Fruit fly (Drosophila melanogaster) whole organism, embryonic: ENCODE data around the gene CG6790.

Experiments used
- ATbp ChIP-seq: fragments of 200-800 bp; sonication (Bioruptor generic); optimal IDR thresholded peaks from 2 replicates; lab custom pipeline; 2017; ENCODE audit warnings: missing biosample characterization, mild to moderate bottlenecking, missing genetic modification characterization, missing genetic modification reagents
- B-H1 ChIP-seq: fragments of 200-800 bp; sonication (Bioruptor generic); IDR thresholded peaks from 3 replicates; pipeline ENCODE4 v1.3.6; 2022; ENCODE audit warnings: missing biosample characterization, missing genetic modification characterization
- BtbVII ChIP-seq: fragments of 200-800 bp; sonication (Bioruptor generic); optimal IDR thresholded peaks from 3 replicates; lab custom pipeline; 2017; ENCODE audit warnings: missing biosample characterization, mild to moderate bottlenecking, missing genetic modification characterization
- CG10209 ChIP-seq: fragments of 200-800 bp; sonication (Bioruptor generic); optimal IDR thresholded peaks from 3 replicates; lab custom pipeline; 2017; ENCODE audit warnings: missing biosample characterization, mild to moderate bottlenecking, missing genetic modification characterization, missing genetic modification reagents
- CG10274 ChIP-seq: fragments of 200-800 bp; sonication (Bioruptor generic); optimal IDR thresholded peaks from 3 replicates; lab custom pipeline; 2017; ENCODE audit warnings: missing biosample characterization, mild to moderate bottlenecking, missing genetic modification characterization
- CG10431 ChIP-seq: fragments of 200-800 bp; sonication (Bioruptor generic); optimal IDR thresholded peaks from 3 replicates; lab custom pipeline; 2018; ENCODE audit warnings: missing biosample characterization, mild to moderate bottlenecking, missing genetic modification characterization
- CG10462 ChIP-seq: fragments of 200-800 bp; sonication (Bioruptor generic); optimal IDR thresholded peaks from 2 replicates; lab custom pipeline; 2016; ENCODE audit warnings: missing biosample characterization, missing genetic modification characterization
- CG10654 ChIP-seq: fragments of 200-800 bp; sonication (Bioruptor generic); optimal IDR thresholded peaks from 2 replicates; lab custom pipeline; 2016; ENCODE audit warnings: missing biosample characterization, missing genetic modification characterization
- CG11093 ChIP-seq: fragments of 200-800 bp; sonication (Bioruptor generic); IDR thresholded peaks from 3 replicates; pipeline ENCODE4 v1.3.6; 2022; ENCODE audit warnings: missing biosample characterization, missing genetic modification characterization
- CG11398 ChIP-seq: fragments of 200-800 bp; sonication (Bioruptor generic); optimal IDR thresholded peaks from 2 replicates; lab custom pipeline; 2016; ENCODE audit warnings: missing biosample characterization, missing genetic modification characterization
- CG11504 ChIP-seq: fragments of 200-800 bp; sonication (Bioruptor generic); optimal IDR thresholded peaks from 3 replicates; lab custom pipeline; 2019; ENCODE audit warnings: missing biosample characterization, mild to moderate bottlenecking, missing genetic modification characterization, moderate library complexity
- CG11695 ChIP-seq: fragments of 200-800 bp; sonication (Bioruptor generic); IDR thresholded peaks from 3 replicates; pipeline ENCODE4 v1.3.6; 2022; ENCODE audit warnings: missing biosample characterization, missing genetic modification characterization
- CG12744 ChIP-seq: fragments of 200-800 bp; sonication (Bioruptor generic); optimal IDR thresholded peaks from 2 replicates; lab custom pipeline; 2016; ENCODE audit warnings: missing biosample characterization, missing genetic modification characterization
- CG14710 ChIP-seq: fragments of 200-800 bp; sonication (Bioruptor generic); optimal IDR thresholded peaks from 3 replicates; lab custom pipeline; 2019; ENCODE audit warnings: missing biosample characterization, mild to moderate bottlenecking, missing genetic modification characterization, moderate library complexity
- CG15073 ChIP-seq: fragments of 200-800 bp; sonication (Bioruptor generic); optimal IDR thresholded peaks from 2 replicates; lab custom pipeline; 2016; ENCODE audit warnings: missing biosample characterization, missing genetic modification characterization
- CG1529 ChIP-seq: fragments of 200-800 bp; sonication (Bioruptor generic); optimal IDR thresholded peaks from 3 replicates; lab custom pipeline; 2018; ENCODE audit warnings: missing biosample characterization, missing genetic modification characterization
- CG17802 ChIP-seq: fragments of 200-800 bp; sonication (Bioruptor generic); optimal IDR thresholded peaks from 2 replicates; lab custom pipeline; 2018; ENCODE audit warnings: missing biosample characterization, mild to moderate bottlenecking, missing genetic modification characterization, moderate library complexity
- CG18476 ChIP-seq: fragments of 200-800 bp; sonication (Bioruptor generic); optimal IDR thresholded peaks from 2 replicates; lab custom pipeline; 2016; ENCODE audit warnings: missing biosample characterization, mild to moderate bottlenecking, missing genetic modification characterization
- CG18764 ChIP-seq: fragments of 200-800 bp; sonication (Bioruptor generic); optimal IDR thresholded peaks from 3 replicates; lab custom pipeline; 2016; ENCODE audit warnings: missing biosample characterization, missing genetic modification characterization
- CG30020 ChIP-seq: fragments of 200-800 bp; optimal IDR thresholded peaks from 2 replicates; lab custom pipeline; 2019; ENCODE audit warnings: missing biosample characterization, mild to moderate bottlenecking, missing genetic modification characterization, moderate library complexity
- CG4707 ChIP-seq: fragments of 200-800 bp; sonication (Bioruptor generic); optimal IDR thresholded peaks from 2 replicates; lab custom pipeline; 2018; ENCODE audit warnings: missing biosample characterization, mild to moderate bottlenecking, missing genetic modification characterization, moderate library complexity
- CG9932 ChIP-seq: fragments of 200-800 bp; sonication (Bioruptor generic); IDR thresholded peaks from 2 replicates; pipeline ENCODE4 v1.3.6; 2022; ENCODE audit warnings: missing biosample characterization, missing genetic modification characterization
- Camta ChIP-seq: fragments of 200-800 bp; sonication (Bioruptor generic); optimal IDR thresholded peaks from 2 replicates; lab custom pipeline; 2016; ENCODE audit warnings: missing biosample characterization, missing genetic modification characterization
- Drgx ChIP-seq: fragments of 200-800 bp; sonication (Bioruptor generic); IDR thresholded peaks from 2 replicates; pipeline ENCODE4 v1.3.6; 2022; ENCODE audit warnings: missing biosample characterization, missing genetic modification characterization
- ERR ChIP-seq: fragments of 200-800 bp; sonication (Bioruptor generic); optimal IDR thresholded peaks from 2 replicates; lab custom pipeline; 2016; ENCODE audit warnings: missing biosample characterization, missing genetic modification characterization
- Hr39 ChIP-seq: fragments of >200 bp; optimal IDR thresholded peaks from 2 replicates; lab custom pipeline; 2017
- Kr ChIP-seq: fragments of 200-800 bp; sonication (Bioruptor generic); optimal IDR thresholded peaks from 2 replicates; lab custom pipeline; 2017; ENCODE audit warnings: missing biosample characterization, mild to moderate bottlenecking, missing genetic modification characterization
- NFAT ChIP-seq: fragments of 200-800 bp; sonication (Bioruptor generic); IDR thresholded peaks from 2 replicates; pipeline ENCODE4 v1.3.6; 2022; ENCODE audit warnings: missing biosample characterization, missing genetic modification characterization
- Spps ChIP-seq: fragments of 200-800 bp; sonication (Bioruptor generic); optimal IDR thresholded peaks from 2 replicates; lab custom pipeline; 2018; ENCODE audit warnings: missing biosample characterization, mild to moderate bottlenecking, missing genetic modification characterization
- Tbp ChIP-seq: fragments of >200 bp; optimal IDR thresholded peaks from 2 replicates; lab custom pipeline; 2018; ENCODE audit warnings: missing biosample characterization, missing genetic modification characterization
- Trl ChIP-seq, 3 experiments: fragments of >200 bp in 2 of 3; fragments of 200-800 bp in 1 of 3; sonication (Bioruptor generic) in 1 of 3; optimal IDR thresholded peaks; 2 replicates in 1 of 3; 3 replicates in 2 of 3; lab custom pipeline; 2016 to 2017; ENCODE audit warnings: missing biosample characterization in 1 of 3, missing genetic modification characterization in 1 of 3
- YL-1 ChIP-seq: fragments of 200-800 bp; sonication (Bioruptor generic); optimal IDR thresholded peaks from 3 replicates; lab custom pipeline; 2017; ENCODE audit warnings: missing biosample characterization, mild to moderate bottlenecking, missing genetic modification characterization
- az2 ChIP-seq: fragments of 200-800 bp; sonication (Bioruptor generic); optimal IDR thresholded peaks from 3 replicates; lab custom pipeline; 2016; ENCODE audit warnings: missing biosample characterization, missing genetic modification characterization
- chm ChIP-seq: fragments of 200-800 bp; sonication (Bioruptor generic); IDR thresholded peaks from 2 replicates; pipeline ENCODE4 v1.3.6; 2022; ENCODE audit warnings: missing biosample characterization, missing genetic modification characterization
- da ChIP-seq: fragments of 200-800 bp; sonication (Bioruptor generic); optimal IDR thresholded peaks from 2 replicates; lab custom pipeline; 2016; ENCODE audit warnings: missing biosample characterization, missing genetic modification characterization
- eyg ChIP-seq: fragments of 200-800 bp; sonication (Bioruptor generic); optimal IDR thresholded peaks from 3 replicates; lab custom pipeline; 2016; ENCODE audit warnings: missing biosample characterization, missing genetic modification characterization
- gce ChIP-seq: fragments of 200-800 bp; sonication (Bioruptor generic); IDR thresholded peaks from 3 replicates; pipeline ENCODE4 v1.3.6; 2022; ENCODE audit warnings: missing biosample characterization, missing genetic modification characterization
- kni ChIP-seq: fragments of 200-800 bp; sonication (Bioruptor generic); optimal IDR thresholded peaks from 3 replicates; lab custom pipeline; 2017; ENCODE audit warnings: mild to moderate bottlenecking, missing biosample characterization, missing genetic modification reagents, missing genetic modification characterization
- lab ChIP-seq: fragments of 200-800 bp; sonication (Bioruptor generic); optimal IDR thresholded peaks from 3 replicates; lab custom pipeline; 2017; ENCODE audit warnings: missing biosample characterization, missing genetic modification characterization, mild to moderate bottlenecking, moderate library complexity, missing genetic modification reagents
- lilli ChIP-seq: fragments of 200-800 bp; sonication (Bioruptor generic); optimal IDR thresholded peaks from 3 replicates; lab custom pipeline; 2016; ENCODE audit warnings: missing biosample characterization, missing genetic modification characterization
- pnt ChIP-seq: fragments of 200-800 bp; sonication (Bioruptor generic); optimal IDR thresholded peaks from 3 replicates; lab custom pipeline; 2016; ENCODE audit warnings: missing biosample characterization, missing genetic modification characterization
- psq ChIP-seq: fragments of 200-800 bp; sonication (Bioruptor generic); optimal IDR thresholded peaks from 2 replicates; lab custom pipeline; 2017; ENCODE audit warnings: missing biosample characterization, missing genetic modification characterization
- sima ChIP-seq: fragments of 200-800 bp; sonication (Bioruptor generic); optimal IDR thresholded peaks from 2 replicates; lab custom pipeline; 2016; ENCODE audit warnings: missing biosample characterization, missing genetic modification characterization
- slou ChIP-seq: fragments of 200-800 bp; sonication (Bioruptor generic); optimal IDR thresholded peaks from 3 replicates; lab custom pipeline; 2016; ENCODE audit warnings: missing biosample characterization, missing genetic modification characterization
- slp2 ChIP-seq: fragments of 200-800 bp; sonication (Bioruptor generic); optimal IDR thresholded peaks from 2 replicates; lab custom pipeline; 2016; ENCODE audit warnings: missing biosample characterization, missing genetic modification characterization
- ssp ChIP-seq: fragments of 200-800 bp; sonication (Bioruptor generic); IDR thresholded peaks from 2 replicates; pipeline ENCODE4 v1.3.6; 2022; ENCODE audit warnings: missing biosample characterization, missing genetic modification characterization
- stc ChIP-seq: fragments of 200-800 bp; sonication (Bioruptor generic); IDR thresholded peaks from 2 replicates; pipeline ENCODE4 v1.3.6; 2022; ENCODE audit warnings: missing biosample characterization, missing genetic modification characterization
- wek ChIP-seq: fragments of 200-800 bp; sonication (Bioruptor generic); optimal IDR thresholded peaks from 3 replicates; lab custom pipeline; 2018; ENCODE audit warnings: missing biosample characterization, mild to moderate bottlenecking, missing genetic modification characterization, moderate library complexity
- z ChIP-seq: fragments of 200-800 bp; sonication (Bioruptor generic); IDR thresholded peaks from 3 replicates; pipeline ENCODE4 v1.3.6; 2022; ENCODE audit warnings: missing biosample characterization, missing genetic modification characterization
- zfh1 ChIP-seq: fragments of 200-800 bp; sonication (Bioruptor generic); IDR thresholded peaks from 3 replicates; pipeline ENCODE4 v1.3.6; 2022; ENCODE audit warnings: missing biosample characterization, missing genetic modification characterization

CG6790 gene

dm6 chr3R:11613252-11614036 lies 34.9 kb upstream of the CG6790 start (continued):
- peak; percentile 4 for TF ChIP-seq ERR (GFP tag; lab: Kevin White, UChicago)
- TF ChIP-seq lilli (GFP tag; lab: Kevin White, UChicago), result peak; percentile 66
- peak; percentile 78 for TF ChIP-seq Kr (GFP tag; lab: Kevin White, UChicago)
- TF ChIP-seq z, result no peak
- no peak for TF ChIP-seq Drgx (GFP tag; lab: Robert Waterston, UW)
- peak; percentile 12; the same call in 1 of the 2 replicates for TF ChIP-seq chm
- no peak for TF ChIP-seq CG4707
- no peak for TF ChIP-seq wek
- peak; percentile 70 for TF ChIP-seq CG11504
- peak; percentile 93 for TF ChIP-seq NFAT (GFP tag; lab: Robert Waterston, UW)
- no peak for TF ChIP-seq Tbp (GFP tag; lab: Kevin White, UChicago)
- TF ChIP-seq stc, result peak; percentile 9; the same call in 1 of the 2 replicates
- peak; percentile 28 for TF ChIP-seq CG10209 (GFP tag; lab: Kevin White, UChicago)
- peak; percentile 37 for TF ChIP-seq CG15073
- TF ChIP-seq kni (GFP tag; lab: Kevin White, UChicago), result peak; percentile 19
- peak; percentile 43 for TF ChIP-seq CG10462 (GFP tag; lab: Kevin White, UChicago)
- peak; percentile 48 for TF ChIP-seq psq (GFP tag; lab: Kevin White, UChicago)
- peak; percentile 61 for TF ChIP-seq CG12744 (GFP tag; lab: Kevin White, UChicago)
- TF ChIP-seq sima, result no peak
- TF ChIP-seq Camta (GFP tag; lab: Kevin White, UChicago), result peak; percentile 48
- TF ChIP-seq slou, result peak; percentile 61
- no peak for TF ChIP-seq Hr39 (lab: Kevin White, UChicago)
- TF ChIP-seq CG18476 (GFP tag; lab: Kevin White, UChicago), result peak; percentile 0
- TF ChIP-seq pnt, result no peak
- peak; percentile 1 for TF ChIP-seq CG17802 (tag; lab: Kevin White, UChicago)
- TF ChIP-seq ATbp (GFP tag; lab: Kevin White, UChicago), result peak; percentile 1
- no peak for TF ChIP-seq gce (GFP tag; lab: Robert Waterston, UW)
- TF ChIP-seq lab, result peak; percentile 33
- peak; percentile 24 for TF ChIP-seq da (GFP tag; lab: Kevin White, UChicago)
- no peak for TF ChIP-seq CG10431 (GFP tag; lab: Kevin White, UChicago)
- TF ChIP-seq YL-1 (GFP tag; lab: Kevin White, UChicago), result peak; percentile 16
- TF ChIP-seq slp2 (GFP tag; lab: Kevin White, UChicago), result peak; percentile 24
- TF ChIP-seq zfh1, result peak; percentile 70; the same call in 2 of the 3 replicates
- TF ChIP-seq Spps (tag; lab: Kevin White, UChicago), result peak; percentile 33
- peak; percentile 40 for TF ChIP-seq eyg (GFP tag; lab: Kevin White, UChicago)
- TF ChIP-seq CG30020 (tag; lab: Kevin White, UChicago), result no peak
- TF ChIP-seq CG11695 (GFP tag; lab: Robert Waterston, UW), result 0 out of 3 replicates have a peak, but pooled peaks have one; percentile 12
- TF ChIP-seq CG11093 (GFP tag; lab: Robert Waterston, UW), result 0 out of 3 replicates have a peak, but pooled peaks have one; percentile 28
- TF ChIP-seq CG18764 (GFP tag; lab: Kevin White, UChicago), result peak; percentile 55
- no peak for TF ChIP-seq CG10274 (GFP tag; lab: Kevin White, UChicago)
- TF ChIP-seq CG9932 (GFP tag; lab: Robert Waterston, UW), result peak; percentile 82
- peak; percentile 15 for TF ChIP-seq CG10654
- TF ChIP-seq CG11398, result peak; percentile 45
- TF ChIP-seq CG14710 (tag; lab: Kevin White, UChicago), result peak; percentile 47
- TF ChIP-seq ssp (GFP tag; lab: Robert Waterston, UW), result peak; percentile 59
- TF ChIP-seq Trl (optimal IDR thresholded peaks at IDR 0.05; lab: Kevin White, UChicago), result no peak
- TF ChIP-seq Trl (GFP tag; optimal IDR thresholded peaks at IDR 0.05; lab: Kevin White, UChicago), result peak; percentile 39
- TF ChIP-seq BtbVII (GFP tag; lab: Kevin White, UChicago), result no peak
- TF ChIP-seq CG1529 (GFP tag; lab: Kevin White, UChicago), result peak; percentile 22
- TF ChIP-seq az2, result peak; percentile 76
- TF ChIP-seq B-H1 (GFP tag; lab: Robert Waterston, UW), result no peak; the same call in 2 of the 3 replicates
